Worm (Caenorhabditis elegans): ENCODE results near the gene F56D6.12.

DNA sequence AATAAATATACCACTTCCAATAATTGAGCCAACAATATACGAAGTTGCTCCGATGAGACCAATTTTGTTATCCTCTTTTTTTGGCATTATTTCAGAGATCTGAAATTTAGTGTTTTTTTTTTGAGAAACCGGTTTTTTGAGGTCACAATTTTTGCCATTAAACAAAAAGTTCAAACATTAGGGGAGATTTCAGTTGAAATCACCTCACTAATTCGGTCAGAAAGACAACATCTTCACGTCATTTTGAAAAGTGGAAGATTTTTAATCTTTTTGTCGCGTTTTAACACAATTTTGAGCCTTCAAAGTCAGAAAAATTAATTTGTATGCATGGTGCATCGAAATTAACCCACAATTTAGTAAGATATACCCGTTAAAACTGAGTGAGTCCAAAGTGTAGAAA is 43.0 kb upstream of the F56D6.12 start, which contains the start of gene aat-8:
- TF ChIP-seq hlh-30 (tag; optimal IDR thresholded peaks at IDR 0.05; ENCODE audit: insufficient read depth) = no peak
- no peak for TF ChIP-seq ttx-3 (tag; optimal IDR thresholded peaks at IDR 0.05)
- no peak for TF ChIP-seq ama-1 (optimal IDR thresholded peaks at IDR 0.05)
- no peak for TF ChIP-seq nhr-11 (tag; optimal IDR thresholded peaks at IDR 0.05)
- TF ChIP-seq hlh-8 (tag; optimal IDR thresholded peaks at IDR 0.05) = no peak
- no peak for TF ChIP-seq fkh-6 (tag; optimal IDR thresholded peaks at IDR 0.05)
- no peak for TF ChIP-seq F13H6.1 (tag; optimal IDR thresholded peaks at IDR 0.05)
- no peak for TF ChIP-seq unc-86 (tag; optimal IDR thresholded peaks at IDR 0.05)
- no peak for TF ChIP-seq nfya-1 (tag; optimal IDR thresholded peaks at IDR 0.05)
- TF ChIP-seq K09A11.1 (tag; optimal IDR thresholded peaks at IDR 0.05; ENCODE audit: insufficient read depth) = no peak
- no peak for TF ChIP-seq C08G9.2 (tag; optimal IDR thresholded peaks at IDR 0.05)
- no peak for TF ChIP-seq sdc-2 (tag; optimal IDR thresholded peaks at IDR 0.05)

Measured in whole organism, late embryonic.